Worm (Caenorhabditis elegans) whole organism, L3 larva: ENCODE measurements around the gene pcp-5.

Experiments used
- egl-27 ChIP-seq: sonication (generic microtip); optimal IDR thresholded peaks from 4 replicates; lab custom pipeline; 2017; ENCODE audit warnings: missing biosample characterization, missing genetic modification reagents, missing genetic modification characterization
- fkh-10 ChIP-seq: sonication (generic microtip); optimal IDR thresholded peaks from 2 replicates; lab custom pipeline; 2017; ENCODE audit warnings: missing biosample characterization, missing genetic modification reagents, missing genetic modification characterization
- nhr-237 ChIP-seq: fragments of 150-350 bp; optimal IDR thresholded peaks from 2 replicates; lab custom pipeline; 2014; ENCODE audit warnings: missing biosample characterization, missing genetic modification characterization
- nhr-76 ChIP-seq: fragments of 150-350 bp; sonication (generic microtip); optimal IDR thresholded peaks from 5 replicates; lab custom pipeline; 2014; ENCODE audit warnings: missing biosample characterization, missing genetic modification characterization
- tbx-2 ChIP-seq: sonication (generic microtip); optimal IDR thresholded peaks from 2 replicates; lab custom pipeline; 2016; ENCODE audit warnings: mild to moderate bottlenecking, missing genetic modification characterization, missing compliant biosample characterization
- zag-1 ChIP-seq: fragments of 150-350 bp; optimal IDR thresholded peaks from 2 replicates; lab custom pipeline; 2014; ENCODE audit warnings: missing biosample characterization, missing genetic modification characterization

DNA sequence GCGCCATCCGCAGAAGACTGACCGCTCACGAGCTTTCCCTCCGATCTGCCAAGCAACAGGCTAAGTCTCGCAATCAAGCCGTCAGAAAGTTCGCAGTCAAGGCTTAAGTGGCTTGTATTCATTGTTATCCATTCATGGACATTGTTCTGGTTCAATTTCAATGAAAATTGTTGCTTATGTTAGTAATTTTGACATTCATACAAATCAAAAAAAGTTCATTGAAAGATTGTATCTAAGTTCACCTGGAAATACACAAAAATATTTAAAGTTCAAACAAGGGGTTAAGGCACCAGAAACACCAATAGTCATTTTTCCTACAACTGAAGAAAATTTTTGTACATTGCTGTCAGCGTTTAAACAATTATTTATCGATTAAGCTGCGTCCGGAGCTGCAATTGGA is 51.9 kb downstream of the pcp-5 start:
- TF ChIP-seq zag-1 (tag; lab: Kevin White, UChicago) (no peak), nhr-76 (tag; lab: Kevin White, UChicago) (no peak), tbx-2 (tag; lab: Kevin White, UChicago) (no peak), nhr-237 (tag; lab: Kevin White, UChicago) (no peak), egl-27 (no peak), fkh-10 (GFP tag; lab: Kevin White, UChicago) (no peak)
